Fruit fly (Drosophila melanogaster) whole organism, embryonic: Measurements from ENCODE around the gene CG43915.

Experiments
- CG10147 ChIP-seq: fragments of 200-800 bp; sonication (Bioruptor generic); optimal IDR thresholded peaks from 2 replicates; lab custom pipeline; 2019; ENCODE audit warnings: missing biosample characterization, mild to moderate bottlenecking, missing genetic modification characterization, moderate library complexity
- CrebB ChIP-seq: fragments of 200-800 bp; sonication (Bioruptor generic); optimal IDR thresholded peaks from 3 replicates; lab custom pipeline; 2018; ENCODE audit warnings: missing biosample characterization, mild to moderate bottlenecking, missing genetic modification characterization
- crp ChIP-seq, 2 experiments: fragments of 200-800 bp; sonication (Bioruptor generic); optimal IDR thresholded peaks; 2 replicates in 1 of 2; 3 replicates in 1 of 2; lab custom pipeline; 2017; ENCODE audit warnings: missing biosample characterization in 2 of 2, missing genetic modification characterization in 2 of 2, mild to moderate bottlenecking in 1 of 2, moderate library complexity in 1 of 2
- pita ChIP-seq: fragments of 200-800 bp; sonication (Bioruptor generic); optimal IDR thresholded peaks from 2 replicates; lab custom pipeline; 2017; ENCODE audit warnings: missing biosample characterization, mild to moderate bottlenecking, missing genetic modification characterization

DNA sequence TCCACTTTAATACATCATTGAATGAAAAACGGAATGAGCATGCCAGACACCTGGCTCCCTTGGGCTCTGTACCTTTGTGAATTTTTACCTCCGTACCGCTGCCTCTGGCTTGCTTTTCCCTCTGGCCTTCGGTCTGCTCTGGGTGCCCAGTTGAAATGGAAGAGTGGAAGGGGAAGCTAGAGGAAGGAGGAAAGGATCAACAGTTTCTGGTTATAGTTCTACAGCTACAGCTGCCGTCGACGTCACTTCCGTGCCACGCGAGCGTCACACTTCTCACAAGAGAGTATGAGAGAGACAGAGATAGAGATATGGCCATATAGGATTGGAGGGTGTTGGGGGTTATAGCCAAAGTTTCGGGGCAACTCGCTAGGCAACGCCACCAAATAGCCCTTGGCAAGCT is 7.3 kb downstream of the CG43915 start:
- no peak for TF ChIP-seq crp (GFP tag; optimal IDR thresholded peaks at IDR 0.05; lab: Kevin White, UChicago)
- no peak for TF ChIP-seq pita (GFP tag; lab: Kevin White, UChicago)
- TF ChIP-seq CrebB (tag; lab: Kevin White, UChicago), result no peak
- no peak for TF ChIP-seq CG10147 (GFP tag; lab: Kevin White, UChicago)
